Fruit fly (Drosophila melanogaster) whole organism, prepupa: ENCODE data around the gene Cyp4ac1.
A peak's percentile ranks its signal among the peaks of the same experiment; 100 is the strongest.

Experiments used
- Blimp-1 ChIP-seq: fragments of 200-800 bp; sonication (Bioruptor generic); optimal IDR thresholded peaks from 3 replicates; lab custom pipeline; 2017; ENCODE audit warnings: missing biosample characterization, missing genetic modification characterization, mild to moderate bottlenecking, moderate library complexity, missing genetic modification reagents
- CG11902 ChIP-seq: fragments of 200-800 bp; sonication (Bioruptor generic); optimal IDR thresholded peaks from 3 replicates; lab custom pipeline; 2016; ENCODE audit warnings: missing biosample characterization, missing genetic modification characterization
- CG34406 ChIP-seq: fragments of 200-800 bp; sonication (Bioruptor generic); optimal IDR thresholded peaks from 3 replicates; lab custom pipeline; 2016; ENCODE audit warnings: missing biosample characterization, missing genetic modification characterization
- CG6163 ChIP-seq: fragments of 200-800 bp; sonication (Bioruptor generic); IDR thresholded peaks from 3 replicates; pipeline ENCODE4 v1.3.6; 2022; ENCODE audit warnings: missing biosample characterization, missing genetic modification characterization
- CG6276 ChIP-seq: fragments of 200-800 bp; sonication (Bioruptor generic); optimal IDR thresholded peaks from 2 replicates; lab custom pipeline; 2017; ENCODE audit warnings: missing biosample characterization, mild to moderate bottlenecking, missing genetic modification characterization
- CG6808 ChIP-seq: fragments of 200-800 bp; sonication (Bioruptor generic); optimal IDR thresholded peaks from 3 replicates; lab custom pipeline; 2017; ENCODE audit warnings: missing biosample characterization, missing genetic modification characterization, mild to moderate bottlenecking, moderate library complexity, missing genetic modification reagents
- CG8119 ChIP-seq: fragments of 200-800 bp; sonication (Bioruptor generic); IDR thresholded peaks from 3 replicates; pipeline ENCODE4 v1.3.6; 2022; ENCODE audit warnings: missing biosample characterization, missing genetic modification characterization
- Eip75B ChIP-seq: fragments of 200-800 bp; sonication (Bioruptor generic); optimal IDR thresholded peaks from 3 replicates; lab custom pipeline; 2016; ENCODE audit warnings: missing biosample characterization, missing genetic modification characterization
- Lpt ChIP-seq: fragments of 200-800 bp; sonication (Bioruptor generic); optimal IDR thresholded peaks from 3 replicates; lab custom pipeline; 2016; ENCODE audit warnings: missing biosample characterization, missing genetic modification characterization
- fd85E ChIP-seq: fragments of 200-800 bp; sonication (Bioruptor generic); optimal IDR thresholded peaks from 3 replicates; lab custom pipeline; 2016; ENCODE audit warnings: missing biosample characterization, missing genetic modification characterization

DNA sequence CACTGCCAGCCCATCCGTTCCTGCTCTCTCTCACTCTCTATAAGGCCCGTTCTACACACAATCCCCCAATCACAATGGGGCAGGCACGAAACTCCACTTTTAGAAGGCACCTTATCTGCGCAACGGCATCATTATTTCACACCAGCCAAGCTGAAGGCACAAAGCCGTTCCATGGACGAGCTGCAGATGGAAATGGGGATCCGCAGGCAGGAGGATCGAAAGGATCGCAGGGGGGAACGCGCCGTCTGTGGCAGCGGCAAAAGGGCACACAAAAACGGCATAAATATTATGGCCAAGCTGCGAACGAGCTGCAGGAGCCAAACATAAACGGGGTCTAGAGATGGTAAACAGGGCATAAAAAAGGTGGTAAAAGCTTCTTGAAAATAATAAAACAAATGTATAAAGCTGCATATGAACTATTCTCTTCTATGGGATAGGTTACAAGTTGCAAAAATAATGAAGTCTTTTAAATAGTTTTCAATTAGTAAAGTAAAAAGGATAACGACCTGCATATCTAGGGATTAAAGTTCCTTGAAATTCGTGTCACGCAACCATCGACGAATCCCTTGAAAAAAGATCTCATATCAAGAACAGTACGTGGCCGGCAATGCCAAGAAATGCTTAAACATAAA lies 11.3 kb upstream of the Cyp4ac1 start:
- TF ChIP-seq CG6276, result no peak
- no peak for TF ChIP-seq CG11902 (GFP tag; lab: Kevin White, UChicago)
- TF ChIP-seq Eip75B (GFP tag; lab: Kevin White, UChicago), result peak; percentile 65
- TF ChIP-seq CG6163 (GFP tag; lab: Robert Waterston, UW), result no peak
- 0 out of 3 replicates have a peak, but pooled peaks have one; percentile 15 for TF ChIP-seq CG8119 (GFP tag; lab: Robert Waterston, UW)
- TF ChIP-seq fd85E (GFP tag; lab: Kevin White, UChicago), result no peak
- no peak for TF ChIP-seq Lpt (GFP tag; lab: Kevin White, UChicago)
- peak; percentile 51 for TF ChIP-seq CG34406
- TF ChIP-seq CG6808, result peak; percentile 67
- TF ChIP-seq Blimp-1 (GFP tag; lab: Kevin White, UChicago), result peak; percentile 32
